Worm (Caenorhabditis elegans) whole organism, early embryonic: Measurements from ENCODE around the gene F30H5.3.

Source experiments
- B0310.2 ChIP-seq: sonication (generic microtip); optimal IDR thresholded peaks from 2 replicates; lab custom pipeline; 2016; ENCODE audit warnings: mild to moderate bottlenecking, missing genetic modification characterization, missing compliant biosample characterization
- F13C5.2 ChIP-seq: sonication (generic microtip); optimal IDR thresholded peaks from 2 replicates; lab custom pipeline; 2017; ENCODE audit warnings: mild to moderate bottlenecking, missing genetic modification characterization, inconsistent platforms, missing compliant biosample characterization
- aly-1 ChIP-seq: sonication (generic microtip); optimal IDR thresholded peaks from 2 replicates; lab custom pipeline; 2016; ENCODE audit warnings: missing genetic modification characterization, missing compliant biosample characterization
- ama-1 ChIP-seq: fragments of 150-350 bp; optimal IDR thresholded peaks from 2 replicates; lab custom pipeline; 2014
- ets-7 ChIP-seq: sonication (generic microtip); optimal IDR thresholded peaks from 2 replicates; lab custom pipeline; 2016; ENCODE audit warnings: missing genotype, missing genetic modification characterization, missing compliant biosample characterization
- flt-1 ChIP-seq: fragments of 200-800 bp; sonication (Bioruptor generic); IDR thresholded peaks from 2 replicates; pipeline ENCODE4 v1.3.6; 2022; ENCODE audit warnings: missing genetic modification characterization, missing compliant biosample characterization
- hnd-1 ChIP-seq: sonication (generic microtip); optimal IDR thresholded peaks from 2 replicates; lab custom pipeline; 2016; ENCODE audit warnings: missing genetic modification characterization, missing compliant biosample characterization
- sea-1 ChIP-seq: fragments of 200-800 bp; sonication (Bioruptor generic); conservative IDR thresholded peaks from 2 replicates; pipeline ENCODE4 v1.3.6; 2022; ENCODE audit warnings: missing genetic modification characterization, missing compliant biosample characterization
- tbx-11 ChIP-seq: fragments of 200-800 bp; sonication (Bioruptor generic); IDR thresholded peaks from 2 replicates; pipeline ENCODE4 v1.3.6; 2022; ENCODE audit warnings: missing genetic modification characterization, missing compliant biosample characterization
- tra-4 ChIP-seq: sonication (generic microtip); optimal IDR thresholded peaks from 2 replicates; lab custom pipeline; 2017; ENCODE audit warnings: missing genetic modification characterization, missing compliant biosample characterization

DNA sequence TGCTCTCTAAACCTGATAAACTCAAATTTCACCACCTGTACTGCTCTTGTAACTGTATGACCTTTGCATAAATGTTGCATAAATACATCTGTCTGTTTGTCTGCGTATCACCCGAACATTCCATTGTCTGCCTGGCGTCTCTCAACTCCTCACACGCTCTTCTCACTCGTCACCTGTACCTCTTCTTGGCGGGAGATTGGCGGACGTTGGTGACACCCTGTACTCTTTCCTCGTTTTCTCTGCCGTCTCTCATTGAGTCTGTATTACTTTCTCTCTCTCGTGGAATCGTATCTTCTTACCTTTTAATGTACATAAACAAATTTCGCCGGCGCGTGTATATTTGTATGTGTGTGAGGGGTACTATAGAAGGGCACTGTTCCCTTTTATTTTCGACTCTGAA is 46.8 kb upstream of the F30H5.3 start:
- TF ChIP-seq tra-4 (tag; lab: Kevin White, UChicago) = no peak
- no peak for TF ChIP-seq aly-1 (tag; lab: Kevin White, UChicago)
- TF ChIP-seq ama-1 (lab: Kevin White, UChicago) = no peak
- TF ChIP-seq sea-1 (GFP tag; lab: Robert Waterston, UW) = no peak
- TF ChIP-seq ets-7 = no peak
- no peak for TF ChIP-seq flt-1 (GFP tag; lab: Robert Waterston, UW)
- no peak for TF ChIP-seq F13C5.2
- TF ChIP-seq tbx-11 (GFP tag; lab: Robert Waterston, UW) = no peak
- no peak for TF ChIP-seq B0310.2 (tag; lab: Kevin White, UChicago)
- TF ChIP-seq hnd-1 (tag; lab: Kevin White, UChicago) = no peak
